Fruit fly (Drosophila melanogaster): ENCODE data around the gene CG7968.

CG7968 gene

DNA sequence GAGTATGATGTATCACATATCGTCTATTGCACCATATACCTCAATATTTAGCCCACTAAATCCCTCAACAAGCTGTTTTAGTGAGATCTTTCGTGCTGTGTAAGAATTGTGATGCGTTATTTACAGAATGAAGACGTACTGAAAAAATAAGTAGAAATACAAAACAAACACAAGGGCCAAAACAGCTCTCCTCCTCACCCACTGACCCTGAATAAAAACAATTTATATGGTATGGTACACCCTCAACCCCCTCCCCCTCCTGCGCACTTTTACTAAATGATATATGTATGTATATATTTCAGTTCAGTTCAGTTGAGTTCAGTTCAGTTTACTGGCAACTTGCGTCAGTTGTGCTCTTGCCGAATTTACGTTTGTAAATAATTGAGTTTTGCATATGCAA is 23.9 kb downstream of the CG7968 start:
- no peak for TF ChIP-seq CG1602 (GFP tag; optimal IDR thresholded peaks at IDR 0.05)
- no peak for TF ChIP-seq CG30020 (tag; optimal IDR thresholded peaks at IDR 0.05)
- 0 out of 3 replicates have a peak, but pooled peaks have one; percentile 31 for TF ChIP-seq so (GFP tag; IDR thresholded peaks at IDR 0.05)
- peak; percentile 18 for TF ChIP-seq abd-A (tag; optimal IDR thresholded peaks at IDR 0.05)
- TF ChIP-seq crol (GFP tag; IDR thresholded peaks at IDR 0.05) = peak; percentile 50; the same call in 1 of the 2 replicates
- peak; percentile 51 for TF ChIP-seq sd (tag; optimal IDR thresholded peaks at IDR 0.05)

DNA sequence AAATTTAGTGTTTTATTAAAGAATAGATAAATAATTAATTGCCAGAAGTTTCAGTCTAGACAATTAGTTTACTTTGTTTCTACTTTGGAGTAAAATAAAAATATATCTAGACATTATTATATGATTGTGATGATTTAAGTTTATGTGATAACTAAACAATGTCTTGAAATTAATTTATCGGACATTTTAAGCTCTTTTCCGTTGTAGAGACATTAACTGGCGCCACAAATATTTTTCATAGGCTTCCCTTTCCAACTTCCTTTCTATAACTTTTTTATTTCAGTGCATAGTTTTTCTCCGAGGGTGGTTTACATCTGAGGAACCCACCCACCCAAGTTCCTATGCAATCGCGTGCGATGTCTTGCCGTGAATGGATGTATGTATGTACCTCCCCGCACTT is 27.5 kb downstream of the CG7968 start:
- TF ChIP-seq CG11695 (GFP tag; IDR thresholded peaks at IDR 0.05) = no peak
- TF ChIP-seq CG30431 (GFP tag; optimal IDR thresholded peaks at IDR 0.05) = no peak
- TF ChIP-seq CG2889 (GFP tag; IDR thresholded peaks at IDR 0.05) = no peak
- TF ChIP-seq CG17359 (tag; optimal IDR thresholded peaks at IDR 0.05) = peak; percentile 25
- peak; percentile 10 for TF ChIP-seq ewg (GFP tag; optimal IDR thresholded peaks at IDR 0.05)
- TF ChIP-seq CG17328 (GFP tag; IDR thresholded peaks at IDR 0.05) = peak; percentile 40; the same call in 1 of the 2 replicates
- TF ChIP-seq pros (GFP tag; optimal IDR thresholded peaks at IDR 0.05) = peak; percentile 70
- TF ChIP-seq tio (GFP tag; optimal IDR thresholded peaks at IDR 0.05) = peak; percentile 29
- no peak for TF ChIP-seq Kr (GFP tag; optimal IDR thresholded peaks at IDR 0.05)
- TF ChIP-seq Nf-YA (GFP tag; IDR thresholded peaks at IDR 0.05) = no peak
- TF ChIP-seq Blimp-1 (GFP tag; optimal IDR thresholded peaks at IDR 0.05) = peak; percentile 61
- no peak for TF ChIP-seq pho (GFP tag; optimal IDR thresholded peaks at IDR 0.05)
- TF ChIP-seq chinmo (GFP tag; IDR thresholded peaks at IDR 0.05; ENCODE audit: partially characterized antibody) = no peak
- TF ChIP-seq CG13775 (GFP tag; optimal IDR thresholded peaks at IDR 0.05) = peak; percentile 13
- TF ChIP-seq B-H1 (GFP tag; IDR thresholded peaks at IDR 0.05) = no peak
- peak; percentile 19 for TF ChIP-seq CG9437 (GFP tag; optimal IDR thresholded peaks at IDR 0.05)
- TF ChIP-seq CG14710 (tag; optimal IDR thresholded peaks at IDR 0.05) = peak; percentile 60
- peak; percentile 37 for TF ChIP-seq CG33557 (GFP tag; optimal IDR thresholded peaks at IDR 0.05)
- TF ChIP-seq CG9932 (GFP tag; IDR thresholded peaks at IDR 0.05) = no peak
- TF ChIP-seq sr (GFP tag; IDR thresholded peaks at IDR 0.05) = no peak
- no peak for TF ChIP-seq Stat92E (GFP tag; optimal IDR thresholded peaks at IDR 0.05)
- peak; percentile 73 for TF ChIP-seq gem (tag; optimal IDR thresholded peaks at IDR 0.05)
- peak; percentile 35 for TF ChIP-seq CG5245 (GFP tag; optimal IDR thresholded peaks at IDR 0.05)
- TF ChIP-seq CG7357 (GFP tag; IDR thresholded peaks at IDR 0.05) = no peak
- peak; percentile 11 for TF ChIP-seq CG2875 (GFP tag; optimal IDR thresholded peaks at IDR 0.05)
- peak; percentile 80 for TF ChIP-seq CG18262 (tag; optimal IDR thresholded peaks at IDR 0.05)
- TF ChIP-seq Med (GFP tag) = peak; percentile 51
- TF ChIP-seq unpg (GFP tag; optimal IDR thresholded peaks at IDR 0.05) = peak; percentile 42
- peak; percentile 8 for TF ChIP-seq Chrac-16 (GFP tag; optimal IDR thresholded peaks at IDR 0.05)
- TF ChIP-seq slou (GFP tag; optimal IDR thresholded peaks at IDR 0.05) = peak; percentile 14
- no peak for TF ChIP-seq CG34224 (GFP tag; IDR thresholded peaks at IDR 0.05; ENCODE audit: partially characterized antibody)
- peak; percentile 4 for TF ChIP-seq CG18599 (GFP tag; optimal IDR thresholded peaks at IDR 0.05)
- no peak for TF ChIP-seq Trl (optimal IDR thresholded peaks at IDR 0.05)
- TF ChIP-seq Trl (GFP tag; optimal IDR thresholded peaks at IDR 0.05) = no peak
- TF ChIP-seq Oli (tag; optimal IDR thresholded peaks at IDR 0.05) = peak; percentile 60
- TF ChIP-seq CG32772 (GFP tag; IDR thresholded peaks at IDR 0.05) = no peak
- TF ChIP-seq nerfin-1 (tag; optimal IDR thresholded peaks at IDR 0.05) = peak; percentile 29
- no peak for TF ChIP-seq CG7928 (GFP tag; optimal IDR thresholded peaks at IDR 0.05)
- TF ChIP-seq CG3065 (GFP tag; optimal IDR thresholded peaks at IDR 0.05) = no peak
- TF ChIP-seq CG13296 (GFP tag; optimal IDR thresholded peaks at IDR 0.05) = no peak
- no peak for TF ChIP-seq unc-4 (GFP tag; IDR thresholded peaks at IDR 0.05; ENCODE audit: partially characterized antibody)
- TF ChIP-seq zfh1 (GFP tag; IDR thresholded peaks at IDR 0.05) = 0 out of 3 replicates have a peak, but pooled peaks have one; percentile 30
- no peak for TF ChIP-seq Neu2 (GFP tag; optimal IDR thresholded peaks at IDR 0.05; ENCODE audit: borderline replicate concordance)
